Worm (Caenorhabditis elegans) whole organism, L2 larva: ENCODE measurements around the gene gfm-1.

Experiments used
- unc-39 ChIP-seq: fragments of 150-350 bp; optimal IDR thresholded peaks from 2 replicates; lab custom pipeline; 2014; ENCODE audit warnings: missing biosample characterization, missing genetic modification characterization
- ztf-11 ChIP-seq: sonication (generic microtip); optimal IDR thresholded peaks from 2 replicates; lab custom pipeline; 2017; ENCODE audit warnings: missing biosample characterization, missing genetic modification characterization

DNA sequence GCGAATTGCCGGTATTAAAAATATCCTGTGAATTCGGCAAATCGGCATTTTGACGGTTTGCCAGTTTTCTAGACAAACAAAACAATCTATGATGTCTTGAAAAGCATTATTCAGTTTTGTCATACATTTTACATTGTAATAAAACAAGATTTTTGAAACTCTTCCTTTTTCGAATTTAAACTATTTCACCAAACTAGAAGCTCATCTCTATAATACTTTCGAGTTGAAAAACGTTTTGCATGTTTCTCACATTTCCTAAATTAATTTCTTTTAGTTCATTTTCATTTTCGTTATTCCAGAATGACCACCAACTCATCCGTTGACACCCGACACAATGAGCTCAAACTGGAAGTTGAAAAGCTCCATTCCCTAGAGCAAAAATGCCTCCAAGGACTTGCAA, 12.3 kb downstream of the gfm-1 start, which contains the start of gene F29C12.6:
- TF ChIP-seq unc-39 (tag; lab: Kevin White, UChicago): no peak
- TF ChIP-seq ztf-11 (tag; lab: Kevin White, UChicago): no peak
